Worm (Caenorhabditis elegans) whole organism, mixed stage, embryonic: ENCODE measurements around the gene scly-1.

Source experiments
- blmp-1 ChIP-seq: fragments of 150-350 bp; optimal IDR thresholded peaks from 2 replicates; lab custom pipeline; 2014; ENCODE audit warnings: missing biosample characterization, missing genetic modification characterization
- ceh-39 ChIP-seq: fragments of 150-350 bp; optimal IDR thresholded peaks from 2 replicates; lab custom pipeline; 2014; ENCODE audit warnings: missing biosample characterization, missing genetic modification characterization
- ceh-43 ChIP-seq: fragments of 200-800 bp; sonication (Bioruptor generic); optimal IDR thresholded peaks from 2 replicates; lab custom pipeline; 2018; ENCODE audit warnings: mild to moderate bottlenecking, missing genetic modification characterization, moderate library complexity, missing compliant biosample characterization
- ces-1 ChIP-seq: fragments of 150-350 bp; optimal IDR thresholded peaks from 2 replicates; lab custom pipeline; 2014; ENCODE audit warnings: missing biosample characterization, missing genetic modification reagents, missing genetic modification characterization
- cnd-1 ChIP-seq: fragments of 200-800 bp; sonication (Bioruptor generic); optimal IDR thresholded peaks from 2 replicates; lab custom pipeline; 2018; ENCODE audit warnings: mild to moderate bottlenecking, missing genetic modification characterization, missing compliant biosample characterization
- drap-1 ChIP-seq: fragments of 200-800 bp; sonication (Bioruptor generic); optimal IDR thresholded peaks from 3 replicates; lab custom pipeline; 2018; ENCODE audit warnings: mild to moderate bottlenecking, missing genetic modification characterization, missing compliant biosample characterization
- elt-1 ChIP-seq: sonication (generic microtip); optimal IDR thresholded peaks from 2 replicates; lab custom pipeline; 2017; ENCODE audit warnings: missing genetic modification characterization, mild to moderate bottlenecking, missing compliant biosample characterization, antibody characterized with exemption, moderate library complexity, borderline replicate concordance; ENCODE audit not compliant: insufficient read depth
- elt-3 ChIP-seq: fragments of 150-350 bp; optimal IDR thresholded peaks from 2 replicates; lab custom pipeline; 2014; ENCODE audit warnings: missing biosample characterization, missing genetic modification characterization
- flh-1 ChIP-seq: fragments of 200-800 bp; sonication (Bioruptor generic); optimal IDR thresholded peaks from 2 replicates; lab custom pipeline; 2018; ENCODE audit warnings: mild to moderate bottlenecking, missing genetic modification characterization, moderate library complexity, missing compliant biosample characterization
- ham-2 ChIP-seq: fragments of 200-800 bp; sonication (Bioruptor generic); optimal IDR thresholded peaks from 2 replicates; lab custom pipeline; 2018; ENCODE audit warnings: mild to moderate bottlenecking, missing genetic modification characterization, missing compliant biosample characterization
- hlh-1 ChIP-seq: fragments of 150-350 bp; optimal IDR thresholded peaks from 2 replicates; lab custom pipeline; 2014; ENCODE audit warnings: missing biosample characterization, missing genetic modification reagents, missing genetic modification characterization
- lin-13 ChIP-seq: fragments of 150-350 bp; optimal IDR thresholded peaks from 2 replicates; lab custom pipeline; 2014; ENCODE audit warnings: missing biosample characterization, missing genetic modification characterization
- lin-32 ChIP-seq: fragments of 200-800 bp; sonication (Bioruptor generic); optimal IDR thresholded peaks from 2 replicates; lab custom pipeline; 2018; ENCODE audit warnings: mild to moderate bottlenecking, missing genetic modification characterization, missing compliant biosample characterization
- lsy-2 ChIP-seq: fragments of 150-350 bp; optimal IDR thresholded peaks from 2 replicates; lab custom pipeline; 2014; ENCODE audit warnings: missing biosample characterization, missing genetic modification characterization
- mab-5 ChIP-seq: fragments of 150-350 bp; optimal IDR thresholded peaks from 2 replicates; lab custom pipeline; 2014; ENCODE audit warnings: missing biosample characterization, missing genetic modification characterization
- mls-2 ChIP-seq: sonication (generic microtip); optimal IDR thresholded peaks from 2 replicates; lab custom pipeline; 2016; ENCODE audit warnings: mild to moderate bottlenecking, missing genetic modification characterization, moderate library complexity, missing compliant biosample characterization
- nhr-12 ChIP-seq: fragments of 150-350 bp; optimal IDR thresholded peaks from 2 replicates; lab custom pipeline; 2014; ENCODE audit warnings: missing biosample characterization, missing genetic modification characterization
- nhr-2 ChIP-seq: fragments of 150-350 bp; optimal IDR thresholded peaks from 2 replicates; lab custom pipeline; 2014; ENCODE audit warnings: missing biosample characterization, missing genetic modification characterization
- nhr-237 ChIP-seq: fragments of 150-350 bp; optimal IDR thresholded peaks from 2 replicates; lab custom pipeline; 2014; ENCODE audit warnings: missing biosample characterization, missing genetic modification characterization
- nhr-28 ChIP-seq: fragments of 150-350 bp; optimal IDR thresholded peaks from 2 replicates; lab custom pipeline; 2014; ENCODE audit warnings: missing biosample characterization, missing genetic modification characterization
- pha-4 ChIP-seq: fragments of 150-350 bp; optimal IDR thresholded peaks from 2 replicates; lab custom pipeline; 2018; ENCODE audit warnings: missing biosample characterization, missing genetic modification reagents, missing genetic modification characterization
- snpc-4 ChIP-seq: fragments of 150-350 bp; optimal IDR thresholded peaks from 2 replicates; lab custom pipeline; 2014; ENCODE audit warnings: missing biosample characterization, missing genetic modification characterization
- sptf-1 ChIP-seq: sonication (generic microtip); optimal IDR thresholded peaks from 2 replicates; lab custom pipeline; 2017; ENCODE audit warnings: mild to moderate bottlenecking, missing genetic modification characterization, moderate library complexity, missing compliant biosample characterization
- unc-39 ChIP-seq: fragments of 150-350 bp; optimal IDR thresholded peaks from 2 replicates; lab custom pipeline; 2014; ENCODE audit warnings: missing biosample characterization, missing genetic modification characterization
- unc-62 ChIP-seq: fragments of 150-350 bp; optimal IDR thresholded peaks from 2 replicates; lab custom pipeline; 2014; ENCODE audit warnings: missing biosample characterization, missing genetic modification reagents, missing genetic modification characterization
- zip-8 ChIP-seq: fragments of 150-350 bp; optimal IDR thresholded peaks from 2 replicates; lab custom pipeline; 2014; ENCODE audit warnings: missing biosample characterization, missing genetic modification characterization

Gene scly-1

ce11 chrII:6263685-6264084 is 17.2 kb downstream of the scly-1 start, which contains the start of gene F13H8.3:
Gene F13H8.3 (plus strand): TSS chrII:6263985.
- TF ChIP-seq ces-1 (GFP tag; lab: Kevin White, UChicago), result no peak
- TF ChIP-seq cnd-1, result no peak
- no peak for TF ChIP-seq unc-62
- no peak for TF ChIP-seq lsy-2 (tag; lab: Kevin White, UChicago)
- TF ChIP-seq pha-4 (tag; lab: Kevin White, UChicago), result no peak
- no peak for TF ChIP-seq drap-1 (GFP tag; lab: Kevin White, UChicago)
- no peak for TF ChIP-seq unc-39 (tag; lab: Kevin White, UChicago)
- TF ChIP-seq ceh-43 (GFP tag; lab: Kevin White, UChicago), result no peak
- TF ChIP-seq mls-2, result no peak

ce11 chrII:6262222-6262621 is 18.7 kb downstream of the scly-1 start, which contains the start of gene F13H8.12:
Gene F13H8.12 (plus strand): TSS chrII:6262522.
- no peak for TF ChIP-seq hlh-1
- TF ChIP-seq sptf-1 (tag; lab: Kevin White, UChicago), result no peak
- TF ChIP-seq unc-39 (tag; lab: Kevin White, UChicago), result no peak
- no peak for TF ChIP-seq cnd-1
- TF ChIP-seq drap-1 (GFP tag; lab: Kevin White, UChicago), result no peak
- no peak for TF ChIP-seq nhr-2
- TF ChIP-seq mab-5, result no peak
- TF ChIP-seq nhr-12 (tag; lab: Kevin White, UChicago), result no peak
- TF ChIP-seq nhr-237 (tag; lab: Kevin White, UChicago), result no peak
- TF ChIP-seq mls-2, result no peak
- no peak for TF ChIP-seq zip-8 (tag; lab: Kevin White, UChicago)
- TF ChIP-seq lsy-2 (tag; lab: Kevin White, UChicago), result no peak
- TF ChIP-seq lin-13 (tag; lab: Kevin White, UChicago), result no peak

- no peak for TF ChIP-seq elt-3
- no peak for TF ChIP-seq ces-1 (GFP tag; lab: Kevin White, UChicago)
- peak; percentile 35 for TF ChIP-seq zip-8 (tag; lab: Kevin White, UChicago)
- TF ChIP-seq pha-4 (tag; lab: Kevin White, UChicago), result peak; percentile 13
Measured at ce11 chrII:6260684-6261083, 20.2 kb downstream of the scly-1 start, which contains the start of gene nmgp-1. Gene nmgp-1 (plus strand): TSS chrII:6260857.

DNA sequence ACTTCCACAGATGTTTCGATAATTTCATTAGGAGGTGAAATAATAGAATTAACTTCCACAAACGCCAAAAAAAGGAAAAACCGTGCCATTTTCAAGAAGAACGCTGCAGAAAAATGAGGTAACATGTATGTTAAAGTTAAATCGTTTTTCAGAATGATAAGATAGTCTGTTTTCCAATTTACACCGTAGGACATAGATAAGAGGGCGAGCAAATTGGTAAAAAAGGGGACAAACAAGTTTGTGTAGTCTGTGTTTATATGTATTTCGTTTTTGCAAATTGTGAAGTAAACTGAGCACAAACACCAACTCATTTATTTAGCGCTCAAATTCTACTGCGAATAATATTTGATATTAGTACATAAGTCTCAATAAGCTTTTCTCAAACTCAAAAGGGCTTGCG is 21.0 kb downstream of the scly-1 start, which contains the start of gene F13H8.11:
F13H8.11 (minus strand) TSS at position 155 of the 400 bp plus-strand sequence.
- TF ChIP-seq ceh-39 (tag; lab: Kevin White, UChicago), result no peak
- TF ChIP-seq nhr-28 (tag; lab: Kevin White, UChicago), result no peak
- no peak for TF ChIP-seq mab-5
- TF ChIP-seq mls-2, result no peak
- no peak for TF ChIP-seq ham-2 (GFP tag; lab: Kevin White, UChicago)
- TF ChIP-seq cnd-1, result no peak
- no peak for TF ChIP-seq nhr-237 (tag; lab: Kevin White, UChicago)
- no peak for TF ChIP-seq drap-1 (GFP tag; lab: Kevin White, UChicago)
- TF ChIP-seq, all 35 proteins: peak for 0

DNA sequence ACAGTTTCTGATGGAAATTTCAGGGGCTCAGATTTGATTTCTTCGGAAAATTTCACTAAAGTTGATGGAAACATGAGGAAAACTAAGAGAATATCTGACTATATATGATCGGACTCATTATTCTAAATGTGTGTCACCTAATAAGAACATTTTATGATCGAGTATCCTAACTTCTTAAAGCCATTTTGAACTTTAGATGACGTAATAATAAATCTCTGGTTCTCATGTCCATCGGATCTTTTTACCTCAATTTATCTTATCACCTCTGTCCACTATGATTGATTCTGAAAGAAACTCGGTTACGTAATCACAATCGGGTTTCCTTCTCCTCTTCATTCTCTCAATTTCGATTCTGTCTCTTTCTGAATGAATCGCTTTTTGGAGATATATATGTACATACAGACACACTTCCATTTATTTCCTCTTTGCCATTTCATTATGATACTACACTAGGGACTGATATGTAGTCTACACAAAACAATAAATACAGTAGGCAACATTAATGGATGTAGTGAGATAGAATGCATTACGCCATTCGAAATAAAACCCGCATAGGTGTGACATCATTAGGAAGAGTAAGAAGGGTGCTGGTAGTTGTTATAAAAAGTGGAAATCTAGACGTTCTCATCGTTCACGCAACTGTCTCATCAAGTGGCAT is 23.6 kb downstream of the scly-1 start:
- TF ChIP-seq zip-8 (tag; lab: Kevin White, UChicago) (peak; percentile 98), flh-1 (GFP tag; lab: Kevin White, UChicago) (no peak)
- TF ChIP-seq, all 35 proteins: peak for 1

- TF ChIP-seq elt-1 (tag; lab: Kevin White, UChicago) (no peak), hlh-1 (no peak)
- TF ChIP-seq, all 35 proteins: peak for 0
Measured at ce11 chrII:6256024-6256423, 24.9 kb downstream of the scly-1 start, which contains the start of gene F13H8.5. Gene F13H8.5 (minus strand): TSS chrII:6256124.

ce11 chrII:6252707-6253106 is 28.2 kb downstream of the scly-1 start:
- no peak for TF ChIP-seq lin-32 (GFP tag; lab: Kevin White, UChicago)
- TF ChIP-seq lin-13 (tag; lab: Kevin White, UChicago), result no peak
- no peak for TF ChIP-seq cnd-1
- no peak for TF ChIP-seq blmp-1 (tag; lab: Kevin White, UChicago)
- TF ChIP-seq lsy-2 (tag; lab: Kevin White, UChicago), result no peak
- no peak for TF ChIP-seq zip-8 (tag; lab: Kevin White, UChicago)
- TF ChIP-seq drap-1 (GFP tag; lab: Kevin White, UChicago), result no peak
- TF ChIP-seq elt-1 (tag; lab: Kevin White, UChicago), result no peak
- TF ChIP-seq snpc-4 (tag; lab: Kevin White, UChicago), result no peak
- no peak for TF ChIP-seq hlh-1
- no peak for TF ChIP-seq mab-5
- TF ChIP-seq ham-2 (GFP tag; lab: Kevin White, UChicago), result no peak
- TF ChIP-seq, all 35 proteins: peak for 0
